Fruit fly (Drosophila melanogaster) whole organism, embryonic: ENCODE measurements around the gene CrebB.

Source experiments
- Adf1 ChIP-seq: fragments of 200-800 bp; sonication (Bioruptor generic); IDR thresholded peaks from 2 replicates; pipeline ENCODE4 v1.3.6; 2022; ENCODE audit warnings: missing biosample characterization, missing genetic modification characterization
- Asciz ChIP-seq: fragments of 200-800 bp; sonication (Bioruptor generic); optimal IDR thresholded peaks from 2 replicates; lab custom pipeline; 2017; ENCODE audit warnings: missing biosample characterization, mild to moderate bottlenecking, missing genetic modification characterization, missing genetic modification reagents
- C15 ChIP-seq: fragments of 200-800 bp; sonication (Bioruptor generic); IDR thresholded peaks from 3 replicates; pipeline ENCODE4 v1.3.6; 2022; ENCODE audit warnings: missing biosample characterization, missing genetic modification characterization
- CG10147 ChIP-seq: fragments of 200-800 bp; sonication (Bioruptor generic); optimal IDR thresholded peaks from 2 replicates; lab custom pipeline; 2019; ENCODE audit warnings: missing biosample characterization, mild to moderate bottlenecking, missing genetic modification characterization, moderate library complexity
- CG10462 ChIP-seq: fragments of 200-800 bp; sonication (Bioruptor generic); optimal IDR thresholded peaks from 2 replicates; lab custom pipeline; 2016; ENCODE audit warnings: missing biosample characterization, missing genetic modification characterization
- CG10979 ChIP-seq: fragments of 200-800 bp; sonication (Bioruptor generic); optimal IDR thresholded peaks from 2 replicates; lab custom pipeline; 2018; ENCODE audit warnings: missing biosample characterization, mild to moderate bottlenecking, missing genetic modification characterization, moderate library complexity
- CG11504 ChIP-seq: fragments of 200-800 bp; sonication (Bioruptor generic); optimal IDR thresholded peaks from 3 replicates; lab custom pipeline; 2019; ENCODE audit warnings: missing biosample characterization, mild to moderate bottlenecking, missing genetic modification characterization, moderate library complexity
- CG1233 ChIP-seq: fragments of 200-800 bp; sonication (Bioruptor generic); optimal IDR thresholded peaks from 4 replicates; lab custom pipeline; 2018; ENCODE audit warnings: missing biosample characterization, mild to moderate bottlenecking, missing genetic modification characterization
- CG12659 ChIP-seq: fragments of 200-800 bp; sonication (Bioruptor generic); optimal IDR thresholded peaks from 3 replicates; lab custom pipeline; 2017; ENCODE audit warnings: mild to moderate bottlenecking, missing biosample characterization, missing genetic modification reagents, missing genetic modification characterization
- CG13123 ChIP-seq: fragments of 200-800 bp; sonication (Bioruptor generic); optimal IDR thresholded peaks from 2 replicates; lab custom pipeline; 2016; ENCODE audit warnings: missing biosample characterization, missing genetic modification characterization
- CG13424 ChIP-seq: fragments of 200-800 bp; sonication (Bioruptor generic); optimal IDR thresholded peaks from 2 replicates; lab custom pipeline; 2019; ENCODE audit warnings: missing biosample characterization, mild to moderate bottlenecking, missing genetic modification characterization, moderate library complexity
- CG14860 ChIP-seq: fragments of 200-800 bp; sonication (Bioruptor generic); IDR thresholded peaks from 3 replicates; pipeline ENCODE4 v1.3.6; 2022; ENCODE audit warnings: missing biosample characterization, missing genetic modification characterization; ENCODE audit not compliant: partially characterized antibody
- CG15696 ChIP-seq: fragments of 200-800 bp; sonication (Bioruptor generic); optimal IDR thresholded peaks from 2 replicates; lab custom pipeline; 2019; ENCODE audit warnings: missing biosample characterization, mild to moderate bottlenecking, missing genetic modification characterization, moderate library complexity
- CG17912 ChIP-seq: fragments of 200-800 bp; sonication (Bioruptor generic); optimal IDR thresholded peaks from 2 replicates; lab custom pipeline; 2018; ENCODE audit warnings: missing biosample characterization, mild to moderate bottlenecking, missing genetic modification characterization
- CG2712 ChIP-seq: fragments of 200-800 bp; optimal IDR thresholded peaks from 3 replicates; lab custom pipeline; 2019; ENCODE audit warnings: missing biosample characterization, mild to moderate bottlenecking, missing genetic modification characterization, moderate library complexity
- CG30431 ChIP-seq: fragments of 200-800 bp; sonication (Bioruptor generic); optimal IDR thresholded peaks from 2 replicates; lab custom pipeline; 2017; ENCODE audit warnings: missing biosample characterization, missing genetic modification characterization
- CG32772 ChIP-seq: fragments of 200-800 bp; sonication (Bioruptor generic); IDR thresholded peaks from 2 replicates; pipeline ENCODE4 v1.3.6; 2022; ENCODE audit warnings: missing biosample characterization, missing genetic modification characterization
- CG3995 ChIP-seq: fragments of 200-800 bp; sonication (Bioruptor generic); optimal IDR thresholded peaks from 3 replicates; lab custom pipeline; 2016; ENCODE audit warnings: missing biosample characterization, missing genetic modification characterization
- CG6175 ChIP-seq: fragments of 200-800 bp; sonication (Bioruptor generic); IDR thresholded peaks from 3 replicates; pipeline ENCODE4 v1.3.6; 2022; ENCODE audit warnings: missing biosample characterization, missing genetic modification characterization
- CG6654 ChIP-seq: fragments of 200-800 bp; sonication (Bioruptor generic); optimal IDR thresholded peaks from 2 replicates; lab custom pipeline; 2017; ENCODE audit warnings: missing biosample characterization, mild to moderate bottlenecking, missing genetic modification characterization
- CG6791 ChIP-seq: fragments of 200-800 bp; sonication (Bioruptor generic); IDR thresholded peaks from 3 replicates; pipeline ENCODE4 v1.3.6; 2022; ENCODE audit warnings: missing biosample characterization, missing genetic modification characterization; ENCODE audit not compliant: partially characterized antibody
- CG7745 ChIP-seq: fragments of 200-800 bp; sonication (Bioruptor generic); optimal IDR thresholded peaks from 2 replicates; lab custom pipeline; 2018; ENCODE audit warnings: missing biosample characterization, mild to moderate bottlenecking, missing genetic modification characterization, moderate library complexity
- Dad ChIP-seq: fragments of 200-800 bp; sonication (Bioruptor generic); optimal IDR thresholded peaks from 3 replicates; lab custom pipeline; 2016; ENCODE audit warnings: missing biosample characterization, missing genetic modification characterization
- Doc3 ChIP-seq: fragments of 200-800 bp; sonication (Bioruptor generic); IDR thresholded peaks from 3 replicates; pipeline ENCODE4 v1.3.6; 2022; ENCODE audit warnings: missing biosample characterization, missing genetic modification characterization; ENCODE audit not compliant: partially characterized antibody
- Dp ChIP-seq: fragments of 200-800 bp; sonication (Bioruptor generic); optimal IDR thresholded peaks from 2 replicates; lab custom pipeline; 2018; ENCODE audit warnings: missing biosample characterization, mild to moderate bottlenecking, missing genetic modification characterization, moderate library complexity
- Dref ChIP-seq: fragments of 200-800 bp; sonication (Bioruptor generic); IDR thresholded peaks from 2 replicates; pipeline ENCODE4 v1.3.6; 2022; ENCODE audit warnings: missing biosample characterization, missing genetic modification characterization
- Gsc ChIP-seq: fragments of 200-800 bp; sonication (Bioruptor generic); IDR thresholded peaks from 2 replicates; pipeline ENCODE4 v1.3.6; 2022; ENCODE audit warnings: missing biosample characterization, missing genetic modification characterization
- HHEX ChIP-seq: fragments of 200-800 bp; sonication (Bioruptor generic); optimal IDR thresholded peaks from 3 replicates; lab custom pipeline; 2017; ENCODE audit warnings: missing biosample characterization, mild to moderate bottlenecking, missing genetic modification characterization, missing genetic modification reagents
- MBD-R2 ChIP-seq: fragments of 200-800 bp; sonication (Bioruptor generic); IDR thresholded peaks from 2 replicates; pipeline ENCODE4 v1.3.6; 2022; ENCODE audit warnings: missing biosample characterization, missing genetic modification characterization
- Pdp1 ChIP-seq, 2 experiments: fragments of 200-800 bp; sonication (Bioruptor generic); optimal IDR thresholded peaks; 3 replicates each; lab custom pipeline; 2016; ENCODE audit warnings: missing biosample characterization in 2 of 2, missing genetic modification characterization in 2 of 2, mild to moderate bottlenecking in 1 of 2, moderate library complexity in 1 of 2
- Stat92E ChIP-seq, 3 experiments: fragments of >200 bp in 2 of 3; fragments of 200-800 bp in 1 of 3; sonication (Bioruptor generic) in 1 of 3; optimal IDR thresholded peaks; 2 replicates each; lab custom pipeline; 2017 to 2019; ENCODE audit warnings: missing biosample characterization in 3 of 3, missing genetic modification characterization in 3 of 3, mild to moderate bottlenecking in 1 of 3, moderate library complexity in 1 of 3
- dysf ChIP-seq: fragments of 200-800 bp; sonication (Bioruptor generic); IDR thresholded peaks from 3 replicates; pipeline ENCODE4 v1.3.6; 2022; ENCODE audit warnings: missing biosample characterization, missing genetic modification characterization
- ems ChIP-seq: fragments of 200-800 bp; sonication (Bioruptor generic); optimal IDR thresholded peaks from 3 replicates; lab custom pipeline; 2016; ENCODE audit warnings: missing biosample characterization, missing genetic modification characterization
- h ChIP-seq: fragments of >200 bp; optimal IDR thresholded peaks from 2 replicates; lab custom pipeline; 2017
- jing ChIP-seq: fragments of 200-800 bp; sonication (Bioruptor generic); optimal IDR thresholded peaks from 2 replicates; lab custom pipeline; 2018; ENCODE audit warnings: missing biosample characterization, mild to moderate bottlenecking, missing genetic modification characterization
- jumu ChIP-seq: fragments of 200-800 bp; sonication (Bioruptor generic); optimal IDR thresholded peaks from 3 replicates; lab custom pipeline; 2016; ENCODE audit warnings: missing biosample characterization, missing genetic modification characterization
- kay ChIP-seq: fragments of 200-800 bp; sonication (Bioruptor generic); optimal IDR thresholded peaks from 2 replicates; lab custom pipeline; 2016; ENCODE audit warnings: missing biosample characterization, missing genetic modification characterization
- pb ChIP-seq: fragments of 200-800 bp; sonication (Bioruptor generic); optimal IDR thresholded peaks from 3 replicates; lab custom pipeline; 2016; ENCODE audit warnings: missing biosample characterization, missing genetic modification characterization
- rib ChIP-seq: fragments of 200-800 bp; sonication (Bioruptor generic); IDR thresholded peaks from 2 replicates; pipeline ENCODE4 v1.3.6; 2022; ENCODE audit warnings: missing biosample characterization, missing genetic modification characterization
- salm ChIP-seq: fragments of 200-800 bp; sonication (Bioruptor generic); optimal IDR thresholded peaks from 2 replicates; lab custom pipeline; 2018; ENCODE audit warnings: missing biosample characterization, mild to moderate bottlenecking, missing genetic modification characterization
- scrt ChIP-seq: fragments of 200-800 bp; sonication (Bioruptor generic); optimal IDR thresholded peaks from 2 replicates; lab custom pipeline; 2018; ENCODE audit warnings: missing biosample characterization, mild to moderate bottlenecking, missing genetic modification characterization, moderate library complexity
- sens ChIP-seq: fragments of 200-800 bp; sonication (Bioruptor generic); peaks from one replicate; lab custom pipeline; 2016; ENCODE audit warnings: missing biosample characterization, missing genetic modification characterization
- sqz ChIP-seq: fragments of 200-800 bp; sonication (Bioruptor generic); optimal IDR thresholded peaks from 3 replicates; lab custom pipeline; 2018; ENCODE audit warnings: missing biosample characterization, mild to moderate bottlenecking, missing genetic modification characterization
- stwl ChIP-seq: fragments of 200-800 bp; sonication (Bioruptor generic); optimal IDR thresholded peaks from 3 replicates; lab custom pipeline; 2018; ENCODE audit warnings: missing biosample characterization, mild to moderate bottlenecking, missing genetic modification characterization, moderate library complexity
- sug ChIP-seq: fragments of 200-800 bp; optimal IDR thresholded peaks from 2 replicates; lab custom pipeline; 2019; ENCODE audit warnings: missing biosample characterization, mild to moderate bottlenecking, missing genetic modification characterization, moderate library complexity
- trem ChIP-seq: fragments of 200-800 bp; optimal IDR thresholded peaks from 3 replicates; lab custom pipeline; 2019; ENCODE audit warnings: missing biosample characterization, mild to moderate bottlenecking, missing genetic modification characterization, moderate library complexity
- usp ChIP-seq: fragments of >200 bp; optimal IDR thresholded peaks from 2 replicates; lab custom pipeline; 2017; ENCODE audit warnings: missing biosample characterization, missing genetic modification characterization
- vfl ChIP-seq: fragments of 200-800 bp; sonication (Bioruptor generic); optimal IDR thresholded peaks from 2 replicates; lab custom pipeline; 2016; ENCODE audit warnings: missing biosample characterization, missing genetic modification characterization

The CrebB gene

dm6 chrX:18404632-18405238 is 38.6 kb downstream of the CrebB start (continued):
- TF ChIP-seq CG12659 (GFP tag; lab: Kevin White, UChicago) (peak; percentile 35), kay (GFP tag; lab: Kevin White, UChicago) (no peak), pb (GFP tag; lab: Kevin White, UChicago) (peak; percentile 4), Dad (GFP tag; lab: Kevin White, UChicago) (peak; percentile 19), sug (tag; lab: Kevin White, UChicago) (no peak)

DNA sequence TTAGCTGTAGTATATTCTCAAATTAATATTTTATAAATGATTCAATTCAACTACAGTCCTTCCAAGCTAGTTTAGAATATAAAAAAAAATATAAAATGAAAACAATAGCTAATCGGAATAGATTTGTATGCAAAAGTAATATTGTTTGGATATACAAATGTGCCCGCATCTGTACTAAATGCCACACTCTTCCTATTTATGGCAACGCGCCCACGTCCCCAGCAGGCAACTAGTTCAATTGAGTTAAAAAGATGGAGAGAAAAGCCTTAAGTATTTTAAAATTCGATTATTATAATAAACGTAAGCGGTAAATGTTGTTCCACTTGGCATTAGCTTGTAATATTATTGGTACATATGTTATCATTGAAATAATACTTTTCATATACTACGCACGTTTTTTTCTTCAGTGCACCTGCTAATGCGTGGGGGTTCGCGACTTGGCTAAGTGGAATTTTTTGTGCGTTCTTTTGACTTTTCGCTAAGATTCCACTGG is 39.5 kb downstream of the CrebB start:
- TF ChIP-seq CG13123 (GFP tag; lab: Kevin White, UChicago) (peak; percentile 9), trem (tag; lab: Kevin White, UChicago) (peak; percentile 42), CG6791 (GFP tag; lab: Robert Waterston, UW) (no peak), Gsc (GFP tag; lab: Robert Waterston, UW) (no peak; the same call in 1 of the 2 replicates), rib (GFP tag; lab: Robert Waterston, UW) (no peak), h (lab: Kevin White, UChicago) (no peak), C15 (no peak), jumu (GFP tag; lab: Kevin White, UChicago) (no peak), CG15696 (tag; lab: Kevin White, UChicago) (no peak), CG10979 (tag; lab: Kevin White, UChicago) (peak; percentile 78), ems (peak; percentile 56), CG11504 (tag; lab: Kevin White, UChicago) (peak; percentile 87), CG32772 (peak; percentile 37; the same call in 1 of the 2 replicates), HHEX (GFP tag; lab: Kevin White, UChicago) (peak; percentile 39), CG10462 (GFP tag; lab: Kevin White, UChicago) (peak; percentile 52), Adf1 (no peak), CG2712 (tag; lab: Kevin White, UChicago) (peak; percentile 78), CG6175 (GFP tag; lab: Robert Waterston, UW) (0 out of 3 replicates have a peak, but pooled peaks have one; percentile 19), Asciz (GFP tag; lab: Kevin White, UChicago) (peak; percentile 58), jing (GFP tag; lab: Kevin White, UChicago) (no peak), CG6654 (GFP tag; lab: Kevin White, UChicago) (peak; percentile 45), CG13424 (tag; lab: Kevin White, UChicago) (peak; percentile 76), Doc3 (GFP tag; lab: Robert Waterston, UW) (no peak), Dp (GFP tag; lab: Kevin White, UChicago) (no peak), scrt (GFP tag; lab: Kevin White, UChicago) (no peak), MBD-R2 (GFP tag; lab: Robert Waterston, UW) (no peak), CG14860 (GFP tag; lab: Robert Waterston, UW) (no peak), CG3995 (GFP tag; lab: Kevin White, UChicago) (no peak), dysf (GFP tag; lab: Robert Waterston, UW) (peak; percentile 64; the same call in 2 of the 3 replicates), Dref (GFP tag; lab: Robert Waterston, UW) (no peak), usp (GFP tag; lab: Kevin White, UChicago) (no peak), salm (tag; lab: Kevin White, UChicago) (peak; percentile 55), sens (GFP tag; lab: Kevin White, UChicago) (peak; percentile 94), stwl (tag; lab: Kevin White, UChicago) (no peak), Stat92E (GFP tag; optimal IDR thresholded peaks at IDR 0.05; lab: Kevin White, UChicago) (peak in 1 of 3 experiments; percentile 48), CG7745 (no peak), CG1233 (peak; percentile 40), Dad (GFP tag; lab: Kevin White, UChicago) (peak; percentile 11), vfl (no peak), CG10147 (GFP tag; lab: Kevin White, UChicago) (peak; percentile 49), CG17912 (no peak), Pdp1 (GFP tag; optimal IDR thresholded peaks at IDR 0.05; lab: Kevin White, UChicago) (peak; percentile 3 to 47), CG30431 (GFP tag; lab: Kevin White, UChicago) (peak; percentile 51), sqz (peak; percentile 5)
